Worm (Caenorhabditis elegans): Measurements from ENCODE around the gene F38A5.6.

Gene F38A5.6

DNA sequence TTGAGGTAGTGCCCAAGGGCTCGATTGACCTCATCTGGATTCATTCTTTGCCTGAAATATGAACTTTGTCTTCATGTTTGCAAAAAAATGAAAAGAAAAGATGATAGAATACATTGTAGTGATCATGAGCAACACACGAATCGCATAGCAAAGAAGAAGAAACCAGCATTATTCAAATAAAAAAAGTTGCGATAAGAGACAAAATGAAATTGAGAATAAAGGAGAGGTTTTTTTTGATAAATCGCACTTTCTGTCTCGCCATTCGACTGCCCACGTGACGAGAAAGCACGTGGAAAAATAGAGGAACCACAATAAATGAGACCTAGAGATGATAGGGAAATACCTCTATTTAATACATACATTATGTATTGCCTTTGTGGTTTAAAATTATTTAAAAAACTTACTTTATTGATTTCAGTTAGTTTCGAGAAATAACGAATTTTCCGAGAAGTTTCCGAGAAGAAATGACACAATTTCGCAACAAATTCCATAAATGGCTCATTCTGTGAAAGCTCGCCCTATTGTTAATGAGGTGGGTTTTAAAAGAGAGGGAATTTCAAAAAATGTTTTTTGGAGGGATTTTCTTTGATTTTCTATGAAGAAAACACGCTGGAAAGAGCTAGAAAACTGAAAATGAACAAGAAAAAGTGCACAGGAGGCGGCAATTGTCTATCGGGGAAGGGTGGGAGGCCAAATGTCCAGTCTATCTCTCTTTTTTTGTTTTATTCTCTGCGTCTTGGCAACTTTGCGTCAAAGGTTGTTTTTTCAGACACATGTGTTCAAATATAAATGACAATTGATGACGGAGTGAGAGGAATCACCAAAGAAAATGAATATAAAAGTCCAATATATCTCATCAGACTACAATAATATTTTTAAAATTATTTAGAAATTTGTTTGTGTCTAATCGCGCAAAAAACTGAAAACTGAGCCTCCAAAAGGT, 41.5 kb downstream of the F38A5.6 start, which contains the start of gene paqr-1:
TSS of gene paqr-1 (minus strand) at position 51 of the 943 bp plus-strand sequence.
- TF ChIP-seq jun-1 (tag; optimal IDR thresholded peaks at IDR 0.05) = no peak
- TF ChIP-seq nfya-1 (tag; optimal IDR thresholded peaks at IDR 0.05; ENCODE audit: insufficient read depth) = peak; percentile 37
- TF ChIP-seq fkh-10 (GFP tag; optimal IDR thresholded peaks at IDR 0.05) = no peak
- TF ChIP-seq fos-1 (tag; optimal IDR thresholded peaks at IDR 0.05) = peak; percentile 6
- TF ChIP-seq hmg-11 (tag; optimal IDR thresholded peaks at IDR 0.05) = no peak
- peak; percentile 6 for TF ChIP-seq pha-4 (tag; optimal IDR thresholded peaks at IDR 0.05)
- TF ChIP-seq nhr-25 (tag; optimal IDR thresholded peaks at IDR 0.05) = no peak
- no peak for TF ChIP-seq daf-12 (tag; optimal IDR thresholded peaks at IDR 0.05)
- peak; percentile 77 for TF ChIP-seq egl-5 (tag; optimal IDR thresholded peaks at IDR 0.05)
- TF ChIP-seq lin-39 (tag; optimal IDR thresholded peaks at IDR 0.05) = peak; percentile 16
- no peak for TF ChIP-seq ceh-28 (tag; optimal IDR thresholded peaks at IDR 0.05)
- TF ChIP-seq elt-2 (tag; optimal IDR thresholded peaks at IDR 0.05) = peak; percentile 0
- TF ChIP-seq pqm-1 (tag; optimal IDR thresholded peaks at IDR 0.05) = peak; percentile 29
- no peak for TF ChIP-seq sea-2 (GFP tag; optimal IDR thresholded peaks at IDR 0.05)
- no peak for TF ChIP-seq R02D3.7 (tag; optimal IDR thresholded peaks at IDR 0.05)
- TF ChIP-seq nhr-23 (tag; optimal IDR thresholded peaks at IDR 0.05) = no peak
- TF ChIP-seq mdl-1 (tag; optimal IDR thresholded peaks at IDR 0.05) = peak; percentile 41
- TF ChIP-seq lin-15B (tag; optimal IDR thresholded peaks at IDR 0.05) = peak; percentile 53

DNA sequence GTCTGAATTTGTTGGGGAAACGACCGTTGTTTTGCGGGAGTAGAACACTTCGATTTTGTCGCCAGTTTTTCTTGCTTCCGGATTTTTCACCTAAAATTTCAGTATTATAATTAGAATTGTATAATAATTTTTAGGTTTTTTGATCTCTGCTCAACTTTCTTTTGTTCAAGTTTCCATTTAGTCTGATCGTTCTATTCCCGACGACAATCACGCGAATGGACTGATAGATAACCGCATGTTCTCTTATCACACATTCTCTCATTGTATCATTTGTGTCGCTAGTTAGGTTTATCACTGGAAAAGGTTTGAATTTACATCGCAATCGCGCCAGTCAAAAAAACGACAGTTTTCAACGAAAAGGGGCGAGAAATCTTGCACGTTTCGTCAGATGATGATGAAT, 42.3 kb downstream of the F38A5.6 start:
- TF ChIP-seq ceh-9 (tag; optimal IDR thresholded peaks at IDR 0.05) = no peak
- no peak for TF ChIP-seq hmg-11 (tag; optimal IDR thresholded peaks at IDR 0.05)
- TF ChIP-seq elt-2 (tag; optimal IDR thresholded peaks at IDR 0.05) = peak; percentile 95
- TF ChIP-seq egl-27 (tag; optimal IDR thresholded peaks at IDR 0.05) = no peak
- TF ChIP-seq elt-3 (tag; optimal IDR thresholded peaks at IDR 0.05) = peak in 2 of 3 experiments; percentile 68 to 91
- TF ChIP-seq pha-4 (tag; optimal IDR thresholded peaks at IDR 0.05) = peak; percentile 33
- TF ChIP-seq pqm-1 (tag; optimal IDR thresholded peaks at IDR 0.05) = peak; percentile 88
- TF ChIP-seq jun-1 (tag; optimal IDR thresholded peaks at IDR 0.05) = peak; percentile 29

DNA sequence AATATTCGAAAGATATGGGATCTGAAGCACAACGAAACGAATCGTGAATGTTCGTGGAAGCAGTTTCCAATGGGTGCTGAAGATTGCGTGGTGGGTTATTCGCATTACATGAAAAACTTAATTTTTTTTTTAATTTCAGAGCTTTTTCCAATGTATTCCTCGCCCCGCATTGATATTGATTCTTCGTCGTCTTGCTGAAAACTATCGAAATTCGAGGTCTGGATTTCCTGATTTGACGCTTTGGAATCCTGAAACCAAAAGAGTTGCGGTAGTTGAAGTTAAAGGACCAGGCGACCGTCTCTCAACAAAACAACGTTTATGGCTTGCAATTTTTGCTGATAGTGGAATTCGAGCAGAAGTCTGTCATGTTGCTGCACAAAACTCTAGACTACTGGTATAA, 45.2 kb downstream of the F38A5.6 start:
- TF ChIP-seq nhr-43 (tag; optimal IDR thresholded peaks at IDR 0.05; ENCODE audit: poor library complexity, severe bottlenecking) (peak; percentile 27), zag-1 (tag; optimal IDR thresholded peaks at IDR 0.05) (no peak), elt-2 (tag; optimal IDR thresholded peaks at IDR 0.05) (peak; percentile 23), nhr-11 (tag; optimal IDR thresholded peaks at IDR 0.05) (no peak)

DNA sequence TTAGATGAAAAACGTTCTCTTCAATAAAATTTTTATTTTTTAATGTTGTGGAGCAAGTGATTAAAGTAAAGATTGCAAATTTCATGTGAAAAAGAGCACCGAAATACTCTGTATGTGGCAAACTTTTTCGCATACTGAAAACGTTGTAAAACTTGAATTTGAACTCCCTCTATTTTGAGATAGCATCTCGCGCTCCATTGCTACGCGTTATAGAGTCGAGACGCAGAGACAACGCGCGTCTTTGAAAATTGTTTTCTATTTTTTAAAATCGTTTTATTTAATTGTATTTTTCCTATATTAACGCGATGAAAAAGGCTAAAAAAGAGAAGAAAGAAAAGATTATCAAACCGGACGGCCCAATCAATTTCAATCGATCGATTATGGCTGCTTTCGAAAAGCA, 48.6 kb downstream of the F38A5.6 start, which contains the start of gene fan-1:
TSS of gene fan-1 (plus strand) at position 78 of the 400 bp plus-strand sequence.
- TF ChIP-seq hmg-11 (tag; optimal IDR thresholded peaks at IDR 0.05) = peak; percentile 15
- peak; percentile 85 for TF ChIP-seq pha-4 (tag; optimal IDR thresholded peaks at IDR 0.05)
- TF ChIP-seq ceh-28 (tag; optimal IDR thresholded peaks at IDR 0.05) = peak; percentile 18
- peak; percentile 58 for TF ChIP-seq skn-1 (tag; optimal IDR thresholded peaks at IDR 0.05)
- TF ChIP-seq lin-15B (tag; optimal IDR thresholded peaks at IDR 0.05) = peak; percentile 63
- peak; percentile 32 for TF ChIP-seq lin-39 (tag; optimal IDR thresholded peaks at IDR 0.05)
- TF ChIP-seq daf-12 (tag; optimal IDR thresholded peaks at IDR 0.05) = no peak
- no peak for TF ChIP-seq eor-1 (tag; optimal IDR thresholded peaks at IDR 0.05)
- TF ChIP-seq nhr-43 (tag; optimal IDR thresholded peaks at IDR 0.05; ENCODE audit: poor library complexity, severe bottlenecking) = peak; percentile 17
- peak; percentile 49 for TF ChIP-seq R02D3.7 (tag; optimal IDR thresholded peaks at IDR 0.05)
- peak; percentile 12 for TF ChIP-seq nhr-25 (tag; optimal IDR thresholded peaks at IDR 0.05)
- no peak for TF ChIP-seq ZK546.5 (tag; optimal IDR thresholded peaks at IDR 0.05)
- no peak for TF ChIP-seq unc-39 (tag; optimal IDR thresholded peaks at IDR 0.05)
- TF ChIP-seq elt-2 (tag; optimal IDR thresholded peaks at IDR 0.05) = no peak
- peak; percentile 84 for TF ChIP-seq nfya-1 (tag; optimal IDR thresholded peaks at IDR 0.05; ENCODE audit: insufficient read depth)
- no peak for TF ChIP-seq pqm-1 (tag; optimal IDR thresholded peaks at IDR 0.05)
- TF ChIP-seq snpc-4 (tag; optimal IDR thresholded peaks at IDR 0.05) = peak; percentile 55
- peak; percentile 71 for TF ChIP-seq nhr-23 (tag; optimal IDR thresholded peaks at IDR 0.05)

DNA sequence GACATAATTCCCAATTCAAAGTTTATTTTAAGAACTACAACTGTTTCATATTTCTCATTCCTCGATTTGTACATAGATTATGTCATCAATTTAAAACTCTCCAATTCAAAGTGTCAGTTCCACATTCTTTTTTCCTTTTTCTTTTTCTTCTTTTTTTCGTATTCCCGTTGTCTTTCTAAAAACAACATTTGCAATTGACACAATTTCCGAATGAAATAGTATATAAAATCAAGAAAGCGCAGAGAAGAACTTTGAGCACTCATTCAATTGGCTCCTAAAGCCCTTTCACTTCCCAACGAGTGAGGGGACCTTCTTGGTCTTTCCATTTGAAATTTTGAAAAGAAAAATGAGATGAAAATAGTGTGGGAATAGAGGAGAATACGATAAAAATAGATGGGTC, 49.8 kb downstream of the F38A5.6 start:
- TF ChIP-seq nfya-1 (tag; optimal IDR thresholded peaks at IDR 0.05; ENCODE audit: insufficient read depth) = no peak
- no peak for TF ChIP-seq unc-62 (GFP tag; optimal IDR thresholded peaks at IDR 0.05)
- TF ChIP-seq snpc-4 (tag; optimal IDR thresholded peaks at IDR 0.05) = no peak
- TF ChIP-seq unc-39 (tag; optimal IDR thresholded peaks at IDR 0.05) = no peak
- TF ChIP-seq nhr-76 (tag; optimal IDR thresholded peaks at IDR 0.05) = no peak
- no peak for TF ChIP-seq egl-27 (tag; optimal IDR thresholded peaks at IDR 0.05)

Data from whole organism, L3 larva.